Fruit fly (Drosophila melanogaster) whole organism, embryonic: ENCODE results near the gene CG12609.

Experiments used
- ATbp ChIP-seq: fragments of 200-800 bp; sonication (Bioruptor generic); optimal IDR thresholded peaks from 2 replicates; lab custom pipeline; 2017; ENCODE audit warnings: missing biosample characterization, mild to moderate bottlenecking, missing genetic modification characterization, missing genetic modification reagents
- Adf1 ChIP-seq: fragments of 200-800 bp; sonication (Bioruptor generic); IDR thresholded peaks from 2 replicates; pipeline ENCODE4 v1.3.6; 2022; ENCODE audit warnings: missing biosample characterization, missing genetic modification characterization
- Antp ChIP-seq: fragments of 200-800 bp; sonication (Bioruptor generic); optimal IDR thresholded peaks from 3 replicates; lab custom pipeline; 2016; ENCODE audit warnings: missing biosample characterization, missing genetic modification characterization
- Blimp-1 ChIP-seq: fragments of 200-800 bp; sonication (Bioruptor generic); optimal IDR thresholded peaks from 3 replicates; lab custom pipeline; 2018; ENCODE audit warnings: missing biosample characterization, missing genetic modification characterization, mild to moderate bottlenecking, moderate library complexity, missing genetic modification reagents
- CG1024 ChIP-seq: fragments of 200-800 bp; sonication (Bioruptor generic); IDR thresholded peaks from 2 replicates; pipeline ENCODE4 v1.3.6; 2022; ENCODE audit warnings: missing biosample characterization, missing genetic modification characterization
- CG11247 ChIP-seq: fragments of 200-800 bp; sonication (Bioruptor generic); IDR thresholded peaks from 2 replicates; pipeline ENCODE4 v1.3.6; 2022; ENCODE audit warnings: missing biosample characterization, missing genetic modification characterization
- CG13287 ChIP-seq: fragments of 200-800 bp; sonication (Bioruptor generic); IDR thresholded peaks from 2 replicates; pipeline ENCODE4 v1.3.6; 2022; ENCODE audit warnings: missing biosample characterization, missing genetic modification characterization; ENCODE audit not compliant: partially characterized antibody
- CG14710 ChIP-seq: fragments of 200-800 bp; sonication (Bioruptor generic); optimal IDR thresholded peaks from 3 replicates; lab custom pipeline; 2019; ENCODE audit warnings: missing biosample characterization, mild to moderate bottlenecking, missing genetic modification characterization, moderate library complexity
- CG15269 ChIP-seq: fragments of 200-800 bp; sonication (Bioruptor generic); optimal IDR thresholded peaks from 2 replicates; lab custom pipeline; 2018; ENCODE audit warnings: missing biosample characterization, mild to moderate bottlenecking, missing genetic modification characterization, moderate library complexity
- CG2202 ChIP-seq: fragments of 200-800 bp; sonication (Bioruptor generic); optimal IDR thresholded peaks from 2 replicates; lab custom pipeline; 2018; ENCODE audit warnings: missing biosample characterization, mild to moderate bottlenecking, missing genetic modification characterization
- CG3726 ChIP-seq: fragments of 200-800 bp; sonication (Bioruptor generic); IDR thresholded peaks from 3 replicates; pipeline ENCODE4, ENCODE4 v1.3.6; 2022; ENCODE audit warnings: missing biosample characterization, missing genetic modification characterization
- CG3995 ChIP-seq: fragments of 200-800 bp; sonication (Bioruptor generic); optimal IDR thresholded peaks from 3 replicates; lab custom pipeline; 2016; ENCODE audit warnings: missing biosample characterization, missing genetic modification characterization
- CG4424 ChIP-seq: fragments of 200-800 bp; sonication (Bioruptor generic); optimal IDR thresholded peaks from 3 replicates; lab custom pipeline; 2016; ENCODE audit warnings: missing biosample characterization, missing genetic modification characterization
- CG7987 ChIP-seq: fragments of 200-800 bp; sonication (Bioruptor generic); optimal IDR thresholded peaks from 2 replicates; lab custom pipeline; 2018; ENCODE audit warnings: missing biosample characterization, mild to moderate bottlenecking, missing genetic modification characterization, moderate library complexity
- CG9817 ChIP-seq: fragments of 200-800 bp; sonication (Bioruptor generic); optimal IDR thresholded peaks from 2 replicates; lab custom pipeline; 2018; ENCODE audit warnings: missing biosample characterization, mild to moderate bottlenecking, missing genetic modification characterization, moderate library complexity
- Drgx ChIP-seq: fragments of 200-800 bp; sonication (Bioruptor generic); IDR thresholded peaks from 2 replicates; pipeline ENCODE4 v1.3.6; 2022; ENCODE audit warnings: missing biosample characterization, missing genetic modification characterization
- Eip74EF ChIP-seq, 2 experiments: fragments of 200-800 bp in 1 of 2; fragments of >200 bp in 1 of 2; sonication (Bioruptor generic) in 1 of 2; optimal IDR thresholded peaks; 2 replicates each; lab custom pipeline; 2017 to 2019; ENCODE audit warnings: missing biosample characterization in 2 of 2, missing genetic modification characterization in 2 of 2, mild to moderate bottlenecking in 1 of 2, moderate library complexity in 1 of 2
- HLHmδ ChIP-seq: fragments of 200-800 bp; sonication (Bioruptor generic); optimal IDR thresholded peaks from 2 replicates; lab custom pipeline; 2018; ENCODE audit warnings: missing biosample characterization, mild to moderate bottlenecking, missing genetic modification characterization, moderate library complexity
- Hand ChIP-seq: fragments of 200-800 bp; sonication (Bioruptor generic); optimal IDR thresholded peaks from 2 replicates; lab custom pipeline; 2017; ENCODE audit warnings: mild to moderate bottlenecking, missing biosample characterization, missing genetic modification reagents, missing genetic modification characterization
- Hr3 ChIP-seq: fragments of 200-800 bp; sonication (Bioruptor generic); optimal IDR thresholded peaks from 3 replicates; lab custom pipeline; 2016; ENCODE audit warnings: missing biosample characterization, missing genetic modification characterization
- Hr51 ChIP-seq, 2 experiments: fragments of 200-800 bp; sonication (Bioruptor generic); optimal IDR thresholded peaks; 2 replicates in 1 of 2; 3 replicates in 1 of 2; lab custom pipeline; 2016 to 2018; ENCODE audit warnings: missing biosample characterization in 2 of 2, missing genetic modification characterization in 2 of 2, mild to moderate bottlenecking in 1 of 2, moderate library complexity in 1 of 2
- Lpt ChIP-seq: fragments of >200 bp; optimal IDR thresholded peaks from 2 replicates; lab custom pipeline; 2018; ENCODE audit warnings: missing biosample characterization, missing genetic modification characterization
- Max ChIP-seq: fragments of 200-800 bp; sonication (Bioruptor generic); optimal IDR thresholded peaks from 2 replicates; lab custom pipeline; 2016; ENCODE audit warnings: missing biosample characterization, mild to moderate bottlenecking, missing genetic modification characterization
- NC2α ChIP-seq: fragments of 200-800 bp; sonication (Bioruptor generic); optimal IDR thresholded peaks from 2 replicates; lab custom pipeline; 2016; ENCODE audit warnings: missing biosample characterization, missing genetic modification characterization
- Pdp1 ChIP-seq, 2 experiments: fragments of 200-800 bp; sonication (Bioruptor generic); optimal IDR thresholded peaks; 3 replicates each; lab custom pipeline; 2016; ENCODE audit warnings: missing biosample characterization in 2 of 2, missing genetic modification characterization in 2 of 2, mild to moderate bottlenecking in 1 of 2, moderate library complexity in 1 of 2
- Sox102F ChIP-seq: fragments of 200-800 bp; sonication (Bioruptor generic); optimal IDR thresholded peaks from 2 replicates; lab custom pipeline; 2018; ENCODE audit warnings: missing biosample characterization, mild to moderate bottlenecking, missing genetic modification characterization, moderate library complexity
- Sry-β ChIP-seq: fragments of 200-800 bp; sonication (Bioruptor generic); optimal IDR thresholded peaks from 2 replicates; lab custom pipeline; 2018; ENCODE audit warnings: missing biosample characterization, mild to moderate bottlenecking, missing genetic modification characterization, moderate library complexity
- Stat92E ChIP-seq, 3 experiments: fragments of >200 bp in 2 of 3; fragments of 200-800 bp in 1 of 3; sonication (Bioruptor generic) in 1 of 3; optimal IDR thresholded peaks; 2 replicates each; lab custom pipeline; 2017 to 2019; ENCODE audit warnings: missing biosample characterization in 3 of 3, missing genetic modification characterization in 3 of 3, mild to moderate bottlenecking in 1 of 3, moderate library complexity in 1 of 3
- TFAM ChIP-seq: fragments of 200-800 bp; sonication (Bioruptor generic); optimal IDR thresholded peaks from 2 replicates; lab custom pipeline; 2017; ENCODE audit warnings: missing biosample characterization, missing genetic modification characterization, inconsistent platforms
- ac ChIP-seq: fragments of 200-800 bp; sonication (Bioruptor generic); optimal IDR thresholded peaks from 3 replicates; lab custom pipeline; 2017; ENCODE audit warnings: missing biosample characterization, mild to moderate bottlenecking, missing genetic modification characterization
- amos ChIP-seq: fragments of 200-800 bp; sonication (Bioruptor generic); IDR thresholded peaks from 2 replicates; pipeline ENCODE4 v1.3.6; 2022; ENCODE audit warnings: missing biosample characterization, missing genetic modification characterization; ENCODE audit not compliant: partially characterized antibody
- ap ChIP-seq: fragments of 200-800 bp; sonication (Bioruptor generic); IDR thresholded peaks from 2 replicates; pipeline ENCODE4 v1.3.6; 2022; ENCODE audit warnings: missing biosample characterization, missing genetic modification characterization
- ara ChIP-seq: fragments of 200-800 bp; sonication (Bioruptor generic); IDR thresholded peaks from 2 replicates; pipeline ENCODE4 v1.3.6; 2022; ENCODE audit warnings: missing biosample characterization, missing genetic modification characterization
- ase ChIP-seq: fragments of 200-800 bp; sonication (Bioruptor generic); IDR thresholded peaks from 3 replicates; pipeline ENCODE4 v1.3.6; 2022; ENCODE audit warnings: missing biosample characterization, missing genetic modification characterization
- bcd ChIP-seq: fragments of 200-800 bp; sonication (Bioruptor generic); optimal IDR thresholded peaks from 2 replicates; lab custom pipeline; 2017; ENCODE audit warnings: missing biosample characterization, mild to moderate bottlenecking, missing genetic modification characterization
- chif ChIP-seq, 2 experiments: fragments of 200-800 bp; sonication (Bioruptor generic); optimal IDR thresholded peaks; 3 replicates each; lab custom pipeline; 2016; ENCODE audit warnings: missing biosample characterization in 2 of 2, missing genetic modification characterization in 2 of 2
- dysf ChIP-seq: fragments of 200-800 bp; sonication (Bioruptor generic); IDR thresholded peaks from 3 replicates; pipeline ENCODE4 v1.3.6; 2022; ENCODE audit warnings: missing biosample characterization, missing genetic modification characterization
- gro ChIP-seq: fragments of 200-800 bp; sonication (Bioruptor generic); optimal IDR thresholded peaks from 2 replicates; lab custom pipeline; 2016; ENCODE audit warnings: missing biosample characterization, missing genetic modification characterization
- hth ChIP-seq: fragments of >200 bp; optimal IDR thresholded peaks from 2 replicates; lab custom pipeline; 2017; ENCODE audit warnings: inconsistent platforms
- kni ChIP-seq: fragments of 200-800 bp; sonication (Bioruptor generic); optimal IDR thresholded peaks from 3 replicates; lab custom pipeline; 2017; ENCODE audit warnings: mild to moderate bottlenecking, missing biosample characterization, missing genetic modification reagents, missing genetic modification characterization
- lola ChIP-seq, 3 experiments: fragments of >200 bp in 2 of 3; fragments of 200-800 bp in 1 of 3; sonication (Bioruptor generic) in 1 of 3; optimal IDR thresholded peaks; 2 replicates each; lab custom pipeline; 2017 to 2019; ENCODE audit warnings: missing biosample characterization in 3 of 3, missing genetic modification characterization in 3 of 3, mild to moderate bottlenecking in 1 of 3, moderate library complexity in 1 of 3
- nerfin-1 ChIP-seq: fragments of 200-800 bp; sonication (Bioruptor generic); optimal IDR thresholded peaks from 3 replicates; lab custom pipeline; 2019; ENCODE audit warnings: missing biosample characterization, mild to moderate bottlenecking, missing genetic modification characterization, moderate library complexity
- sens ChIP-seq: fragments of 200-800 bp; sonication (Bioruptor generic); peaks from one replicate; lab custom pipeline; 2016; ENCODE audit warnings: missing biosample characterization, missing genetic modification characterization
- sisA ChIP-seq: fragments of 200-800 bp; sonication (Bioruptor generic); IDR thresholded peaks from 2 replicates; pipeline ENCODE4 v1.3.6; 2022; ENCODE audit warnings: missing biosample characterization, missing genetic modification characterization
- sob ChIP-seq: fragments of 200-800 bp; sonication (Bioruptor generic); IDR thresholded peaks from 2 replicates; pipeline ENCODE4 v1.3.6; 2022; ENCODE audit warnings: missing biosample characterization, missing genetic modification characterization
- ssp ChIP-seq: fragments of 200-800 bp; sonication (Bioruptor generic); IDR thresholded peaks from 2 replicates; pipeline ENCODE4 v1.3.6; 2022; ENCODE audit warnings: missing biosample characterization, missing genetic modification characterization
- stc ChIP-seq: fragments of 200-800 bp; sonication (Bioruptor generic); IDR thresholded peaks from 2 replicates; pipeline ENCODE4 v1.3.6; 2022; ENCODE audit warnings: missing biosample characterization, missing genetic modification characterization
- tup ChIP-seq: fragments of 200-800 bp; sonication (Bioruptor generic); optimal IDR thresholded peaks from 2 replicates; lab custom pipeline; 2016; ENCODE audit warnings: missing biosample characterization, mild to moderate bottlenecking, missing genetic modification characterization, moderate library complexity
- zen ChIP-seq: fragments of 200-800 bp; sonication (Bioruptor generic); optimal IDR thresholded peaks from 3 replicates; lab custom pipeline; 2018; ENCODE audit warnings: missing biosample characterization, mild to moderate bottlenecking, missing genetic modification characterization, moderate library complexity

Gene CG12609

dm6 chrX:18774818-18775343, 26.8 kb upstream of the CG12609 start, which contains the start of gene CG6891:
Gene CG6891 (plus strand): TSS chrX:18775228.
- TF ChIP-seq CG3995 (GFP tag; lab: Kevin White, UChicago), result no peak
- 0 out of 2 replicates have a peak, but pooled peaks have one; percentile 25 for TF ChIP-seq amos (GFP tag; lab: Robert Waterston, UW)
- peak; percentile 23 for TF ChIP-seq CG15269
- peak; percentile 41; the same call in 1 of the 2 replicates for TF ChIP-seq CG13287 (GFP tag; lab: Robert Waterston, UW)
- peak; percentile 7 to 24 for TF ChIP-seq Pdp1 (GFP tag; optimal IDR thresholded peaks at IDR 0.05; lab: Kevin White, UChicago)
- 0 out of 3 replicates have a peak, but pooled peaks have one; percentile 9 for TF ChIP-seq dysf (GFP tag; lab: Robert Waterston, UW)
- TF ChIP-seq Adf1 (GFP tag; lab: Robert Waterston, UW), result peak; percentile 91
- peak in 1 of 2 experiments; percentile 10 for TF ChIP-seq Hr51 (GFP tag; optimal IDR thresholded peaks at IDR 0.05; lab: Kevin White, UChicago)
- TF ChIP-seq nerfin-1 (tag; lab: Kevin White, UChicago), result peak; percentile 33
- peak; percentile 16 to 23 for TF ChIP-seq chif (GFP tag; optimal IDR thresholded peaks at IDR 0.05; lab: Kevin White, UChicago)
- TF ChIP-seq CG3726 (GFP tag; lab: Robert Waterston, UW), result no peak
- no peak for TF ChIP-seq Lpt (GFP tag; lab: Kevin White, UChicago)
- no peak for TF ChIP-seq TFAM (GFP tag; lab: Kevin White, UChicago)
- no peak for TF ChIP-seq Max (GFP tag; lab: Kevin White, UChicago)
- peak; percentile 39 for TF ChIP-seq Antp
- peak; percentile 5 for TF ChIP-seq NC2α
- TF ChIP-seq stc (GFP tag; lab: Robert Waterston, UW), result 0 out of 2 replicates have a peak, but pooled peaks have one; percentile 10
- no peak for TF ChIP-seq hth (lab: Kevin White, UChicago)
- peak; percentile 13; the same call in 1 of the 3 replicates for TF ChIP-seq ase
- no peak for TF ChIP-seq bcd
- peak in 1 of 3 experiments; percentile 1 for TF ChIP-seq Stat92E (GFP tag; optimal IDR thresholded peaks at IDR 0.05; lab: Kevin White, UChicago)
- TF ChIP-seq sob (GFP tag; lab: Robert Waterston, UW), result peak; percentile 57
- peak; percentile 54 for TF ChIP-seq ssp (GFP tag; lab: Robert Waterston, UW)
- no peak for TF ChIP-seq Hand
- TF ChIP-seq Hr3 (GFP tag; lab: Kevin White, UChicago), result peak; percentile 11
- TF ChIP-seq Drgx, result peak; percentile 44; the same call in 1 of the 2 replicates
- peak; percentile 57 for TF ChIP-seq ara (GFP tag; lab: Robert Waterston, UW)
- no peak for TF ChIP-seq CG1024
- peak; percentile 80 for TF ChIP-seq sens (GFP tag; lab: Kevin White, UChicago)
- no peak for TF ChIP-seq zen (tag; lab: Kevin White, UChicago)
- TF ChIP-seq tup (GFP tag; lab: Kevin White, UChicago), result no peak
- no peak for TF ChIP-seq CG7987 (GFP tag; lab: Kevin White, UChicago)
- peak; percentile 72 for TF ChIP-seq HLHmδ (GFP tag; lab: Kevin White, UChicago)
- TF ChIP-seq ap, result no peak
- TF ChIP-seq CG4424, result peak; percentile 16
- TF ChIP-seq ATbp, result peak; percentile 7
- TF ChIP-seq CG9817 (tag; lab: Kevin White, UChicago), result peak; percentile 19
- peak in 1 of 3 experiments; percentile 32 for TF ChIP-seq lola (GFP tag; optimal IDR thresholded peaks at IDR 0.05; lab: Kevin White, UChicago)
- no peak for TF ChIP-seq CG2202 (tag; lab: Kevin White, UChicago)
- peak; percentile 28 for TF ChIP-seq kni (GFP tag; lab: Kevin White, UChicago)
- no peak for TF ChIP-seq CG11247 (GFP tag; lab: Robert Waterston, UW)
- TF ChIP-seq ac (GFP tag; lab: Kevin White, UChicago), result peak; percentile 45
- peak; percentile 18; the same call in 1 of the 2 replicates for TF ChIP-seq sisA (GFP tag; lab: Robert Waterston, UW)
- no peak for TF ChIP-seq gro (GFP tag; lab: Kevin White, UChicago)
- TF ChIP-seq Sry-β (GFP tag; lab: Kevin White, UChicago), result peak; percentile 90
- peak; percentile 98 for TF ChIP-seq Blimp-1
- peak; percentile 30 for TF ChIP-seq Sox102F
- TF ChIP-seq Eip74EF (GFP tag; optimal IDR thresholded peaks at IDR 0.05; lab: Kevin White, UChicago), result peak in 1 of 2 experiments; percentile 11
- TF ChIP-seq CG14710 (tag; lab: Kevin White, UChicago), result peak; percentile 6
